Worm (Caenorhabditis elegans): ENCODE measurements around the gene F14H8.5.

The F14H8.5 gene

ce11 chrV:15065837-15066348 is 45.1 kb downstream of the F14H8.5 start, which contains the start of gene otub-1:
TSS of gene otub-1 (plus strand) at chrV:15066298.
- no peak for TF ChIP-seq daf-12 (tag; optimal IDR thresholded peaks at IDR 0.05)
- peak; percentile 75 for TF ChIP-seq unc-130 (GFP tag; optimal IDR thresholded peaks at IDR 0.05)
- no peak for TF ChIP-seq daf-16 (GFP tag; optimal IDR thresholded peaks at IDR 0.05)
- peak; percentile 1 for TF ChIP-seq daf-16 (tag; optimal IDR thresholded peaks at IDR 0.05)
- peak; percentile 81 for TF ChIP-seq aha-1 (tag)
- TF ChIP-seq unc-62 (GFP tag; optimal IDR thresholded peaks at IDR 0.05 in 1 of 2), result peak in 1 of 2 experiments; percentile 47
- no peak for TF ChIP-seq unc-62 (tag; optimal IDR thresholded peaks at IDR 0.05)
- TF ChIP-seq ZK546.5 (tag; optimal IDR thresholded peaks at IDR 0.05), result no peak
- no peak for TF ChIP-seq nhr-237 (tag; optimal IDR thresholded peaks at IDR 0.05)
- no peak for TF ChIP-seq lin-29 (GFP tag; IDR thresholded peaks at IDR 0.05)
- no peak for TF ChIP-seq jun-1 (tag; optimal IDR thresholded peaks at IDR 0.05)
- TF ChIP-seq nhr-77 (tag; optimal IDR thresholded peaks at IDR 0.05), result no peak
- TF ChIP-seq ceh-62 (tag; optimal IDR thresholded peaks at IDR 0.05), result no peak
- TF ChIP-seq lin-39 (tag; optimal IDR thresholded peaks at IDR 0.05), result no peak

DNA sequence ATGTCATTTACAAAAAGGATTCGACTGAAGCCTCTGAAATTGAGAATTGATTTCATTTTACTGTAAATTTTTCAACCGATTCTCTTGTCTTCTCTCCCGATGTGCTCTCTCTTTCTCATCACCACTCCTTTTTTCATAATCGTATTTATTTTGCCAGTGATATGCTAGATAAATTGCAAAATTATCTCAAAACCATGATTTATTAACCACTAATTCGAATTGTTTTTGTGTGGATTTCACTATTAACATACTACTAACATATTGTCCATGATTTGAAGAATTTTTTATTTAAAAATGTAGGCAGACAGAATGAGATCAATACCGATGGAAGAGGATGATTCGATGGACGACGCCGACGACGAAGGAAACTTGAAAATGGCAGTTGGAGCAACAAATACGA is 46.3 kb downstream of the F14H8.5 start, which contains the start of gene C25D7.10:
Gene C25D7.10, plus strand, starts transcription at position 301 of the 400 bp plus-strand sequence.
- peak; percentile 27; the same call in 1 of the 2 replicates for TF ChIP-seq lin-38 (GFP tag; IDR thresholded peaks at IDR 0.05)
- no peak for TF ChIP-seq rbr-2 (tag; optimal IDR thresholded peaks at IDR 0.05)

DNA sequence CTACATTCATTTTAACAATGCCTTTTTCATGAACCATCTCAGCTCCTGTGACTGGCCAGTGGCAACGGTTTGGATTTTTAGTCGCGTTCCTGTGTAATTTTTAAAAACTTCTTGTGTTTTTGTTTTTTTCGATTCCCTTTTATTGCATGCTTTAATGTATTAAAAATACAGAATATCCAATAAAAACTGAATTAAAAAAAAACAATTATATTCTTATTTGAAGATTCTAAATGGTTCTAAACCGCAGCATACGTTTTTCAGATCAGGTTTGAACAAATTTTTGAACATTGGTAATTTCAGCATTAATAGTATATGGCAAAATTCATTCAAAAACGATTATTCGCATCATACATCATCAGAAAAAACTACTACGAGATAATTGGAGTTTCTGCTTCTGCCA is 47.5 kb downstream of the F14H8.5 start, which contains the start of gene dnj-3:
Gene dnj-3, plus strand, starts transcription at position 301 of the 400 bp plus-strand sequence.
- TF ChIP-seq dmd-8 (GFP tag; IDR thresholded peaks at IDR 0.05), result no peak
- no peak for TF ChIP-seq ceh-28 (tag; optimal IDR thresholded peaks at IDR 0.05)
- no peak for TF ChIP-seq dmd-6 (GFP tag; IDR thresholded peaks at IDR 0.05)
- TF ChIP-seq zfp-3 (GFP tag; conservative IDR thresholded peaks at IDR 0.05), result no peak
- TF ChIP-seq mep-1 (tag; optimal IDR thresholded peaks at IDR 0.05), result no peak
- no peak for TF ChIP-seq daf-8 (GFP tag; IDR thresholded peaks at IDR 0.05)
- TF ChIP-seq zip-11 (GFP tag; IDR thresholded peaks at IDR 0.05), result no peak
- TF ChIP-seq ceh-62 (tag; optimal IDR thresholded peaks at IDR 0.05), result no peak
- no peak for TF ChIP-seq hlh-30 (tag; optimal IDR thresholded peaks at IDR 0.05; ENCODE audit: insufficient read depth)
- no peak for TF ChIP-seq lin-29 (GFP tag; IDR thresholded peaks at IDR 0.05)
- no peak for TF ChIP-seq nhr-76 (tag; optimal IDR thresholded peaks at IDR 0.05)
- TF ChIP-seq nhr-25 (tag; optimal IDR thresholded peaks at IDR 0.05; ENCODE audit: borderline replicate concordance, insufficient read depth), result no peak
- TF ChIP-seq unc-39 (tag; optimal IDR thresholded peaks at IDR 0.05), result no peak
- TF ChIP-seq tag-97 (GFP tag; IDR thresholded peaks at IDR 0.05), result no peak
- TF ChIP-seq Y5F2A.4 (GFP tag; optimal IDR thresholded peaks at IDR 0.05), result no peak

ce11 chrV:15069435-15069985 is 48.7 kb downstream of the F14H8.5 start:
- TF ChIP-seq vab-7 (GFP tag; IDR thresholded peaks at IDR 0.05), result no peak
- no peak for TF ChIP-seq lin-38 (GFP tag; IDR thresholded peaks at IDR 0.05)
- TF ChIP-seq lsy-2 (tag; optimal IDR thresholded peaks at IDR 0.05), result peak in 1 of 2 experiments; percentile 61
- TF ChIP-seq mxl-3 (GFP tag; optimal IDR thresholded peaks at IDR 0.05), result no peak
- TF ChIP-seq aha-1 (tag), result no peak
- peak; percentile 14 for TF ChIP-seq fkh-10 (GFP tag; optimal IDR thresholded peaks at IDR 0.05)
